Worm (Caenorhabditis elegans): Measurements from ENCODE around the gene C08E8.4.

ce11 chrV:18420797-18421196 lies 49.2 kb downstream of the C08E8.4 start, which contains the start of gene srj-26:
- TF ChIP-seq W03F9.2 (tag; optimal IDR thresholded peaks at IDR 0.05) (no peak), dao-5 (tag; optimal IDR thresholded peaks at IDR 0.05) (no peak)

Measured in whole organism, L4/young adult.